Worm (Caenorhabditis elegans) whole organism, young adult: ENCODE results near the gene deb-1.

Experiments used
- B0019.2 ChIP-seq: fragments of 200-800 bp; sonication (Bioruptor generic); conservative IDR thresholded peaks from 2 replicates; pipeline ENCODE4 v1.3.6; 2022; ENCODE audit warnings: missing genetic modification reagents, missing genetic modification characterization, missing compliant biosample characterization
- F22D6.2 ChIP-seq: sonication (generic microtip); optimal IDR thresholded peaks from 2 replicates; lab custom pipeline; 2016; ENCODE audit warnings: mild to moderate bottlenecking, missing genetic modification characterization, missing compliant biosample characterization
- F57A8.1 ChIP-seq: fragments of 200-800 bp; sonication (Bioruptor generic); optimal IDR thresholded peaks from 2 replicates; lab custom pipeline; 2018; ENCODE audit warnings: mild to moderate bottlenecking, missing genetic modification characterization, moderate library complexity, missing compliant biosample characterization
- K11D2.4 ChIP-seq: fragments of 200-800 bp; sonication (Bioruptor generic); IDR thresholded peaks from 2 replicates; pipeline ENCODE4 v1.3.6; 2022; ENCODE audit warnings: missing genetic modification reagents, missing genetic modification characterization, missing compliant biosample characterization
- Y56A3A.18 ChIP-seq: fragments of 200-800 bp; sonication (Bioruptor generic); IDR thresholded peaks from 2 replicates; pipeline ENCODE4 v1.3.6; 2022; ENCODE audit warnings: missing genetic modification reagents, missing genetic modification characterization, missing compliant biosample characterization
- Y79H2A.3 ChIP-seq: fragments of 200-800 bp; sonication (Bioruptor generic); conservative IDR thresholded peaks from 2 replicates; pipeline ENCODE4 v1.3.6; 2022; ENCODE audit warnings: missing genetic modification reagents, missing genetic modification characterization, missing compliant biosample characterization
- Y95B8A.8 ChIP-seq: fragments of 200-800 bp; sonication (Bioruptor generic); IDR thresholded peaks from 2 replicates; pipeline ENCODE4 v1.3.6; 2022; ENCODE audit warnings: missing genetic modification reagents, missing genetic modification characterization, missing compliant biosample characterization
- ZK185.1 ChIP-seq: sonication (generic microtip); optimal IDR thresholded peaks from 2 replicates; lab custom pipeline; 2016; ENCODE audit warnings: mild to moderate bottlenecking, missing genetic modification characterization, missing compliant biosample characterization; ENCODE audit not compliant: poor library complexity, severe bottlenecking
- akir-1 ChIP-seq: fragments of 200-800 bp; sonication (Bioruptor generic); optimal IDR thresholded peaks from 2 replicates; lab custom pipeline; 2018; ENCODE audit warnings: mild to moderate bottlenecking, missing genetic modification characterization, moderate library complexity, missing compliant biosample characterization
- ama-1 ChIP-seq, 3 experiments: fragments of 150-350 bp in 1 of 3; sonication (generic microtip) in 2 of 3; optimal IDR thresholded peaks; 2 replicates each; lab custom pipeline; 2014 to 2018; ENCODE audit warnings: missing biosample characterization in 2 of 3, missing genetic modification characterization in 2 of 3, missing genetic modification reagents in 2 of 3
- aptf-2 ChIP-seq: fragments of 200-800 bp; sonication (Bioruptor generic); conservative IDR thresholded peaks from 2 replicates; pipeline ENCODE4 v1.3.6; 2022; ENCODE audit warnings: missing genetic modification reagents, missing genetic modification characterization, missing compliant biosample characterization
- aptf-3 ChIP-seq: fragments of 200-800 bp; sonication (Bioruptor generic); IDR thresholded peaks from 2 replicates; pipeline ENCODE4 v1.3.6; 2022; ENCODE audit warnings: missing genetic modification characterization, missing compliant biosample characterization
- atf-7 ChIP-seq: sonication (generic microtip); optimal IDR thresholded peaks from 2 replicates; lab custom pipeline; 2017; ENCODE audit warnings: mild to moderate bottlenecking, missing genetic modification characterization, missing compliant biosample characterization
- attf-3 ChIP-seq: fragments of 200-800 bp; sonication (Bioruptor generic); conservative IDR thresholded peaks from 2 replicates; pipeline ENCODE4 v1.3.6; 2022; ENCODE audit warnings: missing genetic modification reagents, missing genetic modification characterization, missing compliant biosample characterization
- bed-1 ChIP-seq: fragments of 200-800 bp; sonication (Bioruptor generic); IDR thresholded peaks from 2 replicates; pipeline ENCODE4 v1.3.6; 2022; ENCODE audit warnings: missing genetic modification reagents, missing genetic modification characterization, missing compliant biosample characterization
- bed-2 ChIP-seq: fragments of 200-800 bp; sonication (Bioruptor generic); IDR thresholded peaks from 2 replicates; pipeline ENCODE4 v1.3.6; 2022; ENCODE audit warnings: missing genetic modification reagents, missing genetic modification characterization, missing compliant biosample characterization
- cebp-2 ChIP-seq: fragments of 200-800 bp; sonication (Bioruptor generic); IDR thresholded peaks from 2 replicates; pipeline ENCODE4 v1.3.6; 2022; ENCODE audit warnings: missing genetic modification characterization, missing compliant biosample characterization
- ceh-91 ChIP-seq: fragments of 200-800 bp; sonication (Bioruptor generic); IDR thresholded peaks from 2 replicates; pipeline ENCODE4 v1.3.6; 2022; ENCODE audit warnings: missing genetic modification reagents, missing genetic modification characterization, missing compliant biosample characterization
- chd-7 ChIP-seq: sonication (generic microtip); optimal IDR thresholded peaks from 2 replicates; lab custom pipeline; 2016; ENCODE audit warnings: mild to moderate bottlenecking, missing genetic modification characterization, moderate library complexity, missing compliant biosample characterization
- dox-1 ChIP-seq: fragments of 200-800 bp; sonication (Bioruptor generic); IDR thresholded peaks from 2 replicates; pipeline ENCODE4 v1.3.6; 2022; ENCODE audit warnings: missing genetic modification reagents, missing genetic modification characterization, missing compliant biosample characterization
- dpff-1 ChIP-seq: sonication (generic microtip); optimal IDR thresholded peaks from 2 replicates; lab custom pipeline; 2017; ENCODE audit warnings: mild to moderate bottlenecking, missing genetic modification characterization, missing compliant biosample characterization
- dpl-1 ChIP-seq: fragments of 150-350 bp; optimal IDR thresholded peaks from 2 replicates; lab custom pipeline; 2014; ENCODE audit warnings: missing biosample characterization, missing genetic modification reagents, missing genetic modification characterization
- egl-44 ChIP-seq: fragments of 200-800 bp; sonication (Bioruptor generic); IDR thresholded peaks from 2 replicates; pipeline ENCODE4 v1.3.6; 2022; ENCODE audit warnings: missing genetic modification reagents, missing genetic modification characterization, missing compliant biosample characterization
- ekl-4 ChIP-seq: fragments of 200-800 bp; sonication (Bioruptor generic); IDR thresholded peaks from 2 replicates; pipeline ENCODE4 v1.3.6; 2022; ENCODE audit warnings: missing genetic modification reagents, missing genetic modification characterization, missing compliant biosample characterization
- hsf-1 ChIP-seq: fragments of 200-800 bp; sonication (Bioruptor generic); IDR thresholded peaks from 2 replicates; pipeline ENCODE4 v1.3.6; 2022; ENCODE audit warnings: missing genetic modification reagents, missing genetic modification characterization, missing compliant biosample characterization
- let-526 ChIP-seq: fragments of 200-800 bp; sonication (Bioruptor generic); IDR thresholded peaks from 2 replicates; pipeline ENCODE4 v1.3.6; 2022; ENCODE audit warnings: missing genetic modification reagents, missing genetic modification characterization, missing compliant biosample characterization
- lin-40 ChIP-seq: sonication (generic microtip); optimal IDR thresholded peaks from 2 replicates; lab custom pipeline; 2016; ENCODE audit warnings: missing genetic modification characterization, mild to moderate bottlenecking, missing compliant biosample characterization, missing genotype, missing genetic modification reagents
- lin-54 ChIP-seq: fragments of 200-800 bp; sonication (Bioruptor generic); optimal IDR thresholded peaks from 2 replicates; lab custom pipeline; 2018; ENCODE audit warnings: mild to moderate bottlenecking, missing genetic modification characterization, missing compliant biosample characterization
- lsy-27 ChIP-seq: sonication (generic microtip); optimal IDR thresholded peaks from 2 replicates; lab custom pipeline; 2017; ENCODE audit warnings: missing genetic modification characterization, mild to moderate bottlenecking, missing compliant biosample characterization, antibody characterized with exemption, missing genotype, borderline replicate concordance; ENCODE audit not compliant: insufficient read depth
- mcd-1 ChIP-seq: fragments of 200-800 bp; sonication (Bioruptor generic); IDR thresholded peaks from 2 replicates; pipeline ENCODE4 v1.3.6; 2022; ENCODE audit warnings: missing genetic modification reagents, missing genetic modification characterization, missing compliant biosample characterization
- mel-28 ChIP-seq: sonication (generic microtip); optimal IDR thresholded peaks from 2 replicates; lab custom pipeline; 2016; ENCODE audit warnings: borderline replicate concordance, mild to moderate bottlenecking, missing genetic modification characterization, missing compliant biosample characterization
- nfya-2 ChIP-seq: fragments of 200-800 bp; sonication (Bioruptor generic); IDR thresholded peaks from 2 replicates; pipeline ENCODE4 v1.3.6; 2022; ENCODE audit warnings: missing genetic modification reagents, missing genetic modification characterization, missing compliant biosample characterization
- nhr-27 ChIP-seq: fragments of 200-800 bp; sonication (Bioruptor generic); optimal IDR thresholded peaks from 2 replicates; lab custom pipeline; 2018; ENCODE audit warnings: mild to moderate bottlenecking, missing genetic modification characterization, moderate library complexity, missing compliant biosample characterization
- nhr-80 ChIP-seq: sonication (generic microtip); optimal IDR thresholded peaks from 2 replicates; lab custom pipeline; 2016; ENCODE audit warnings: missing genetic modification characterization, missing compliant biosample characterization
- nhr-90 ChIP-seq: sonication (generic microtip); optimal IDR thresholded peaks from 2 replicates; lab custom pipeline; 2016; ENCODE audit warnings: missing genotype, mild to moderate bottlenecking, missing genetic modification characterization, missing compliant biosample characterization
- pha-4 ChIP-seq: fragments of 150-350 bp; sonication (generic microtip); optimal IDR thresholded peaks from 2 replicates; lab custom pipeline; 2014; ENCODE audit warnings: missing biosample characterization, missing genetic modification reagents, missing genetic modification characterization
- sea-2 ChIP-seq: fragments of 200-800 bp; sonication (Bioruptor generic); IDR thresholded peaks from 2 replicates; pipeline ENCODE4 v1.3.6; 2022; ENCODE audit warnings: missing genetic modification characterization, missing compliant biosample characterization
- sptf-2 ChIP-seq: fragments of 200-800 bp; sonication (Bioruptor generic); optimal IDR thresholded peaks from 2 replicates; lab custom pipeline; 2018; ENCODE audit warnings: mild to moderate bottlenecking, missing genetic modification characterization, missing compliant biosample characterization
- tbp1 ChIP-seq: fragments of 200-800 bp; sonication (Bioruptor generic); optimal IDR thresholded peaks from 2 replicates; lab custom pipeline; 2018; ENCODE audit warnings: mild to moderate bottlenecking, missing genetic modification characterization, missing compliant biosample characterization
- tlf-1 ChIP-seq: fragments of 200-800 bp; sonication (Bioruptor generic); optimal IDR thresholded peaks from 2 replicates; lab custom pipeline; 2018; ENCODE audit warnings: mild to moderate bottlenecking, missing genetic modification characterization, missing compliant biosample characterization
- unc-62 ChIP-seq: fragments of 150-350 bp; optimal IDR thresholded peaks from 2 replicates; lab custom pipeline; 2014; ENCODE audit warnings: missing biosample characterization, missing genetic modification reagents, missing genetic modification characterization
- zim-3 ChIP-seq: sonication (generic microtip); optimal IDR thresholded peaks from 2 replicates; lab custom pipeline; 2017; ENCODE audit warnings: mild to moderate bottlenecking, missing genetic modification characterization, moderate library complexity, missing compliant biosample characterization
- ztf-26 ChIP-seq: sonication (generic microtip); optimal IDR thresholded peaks from 2 replicates; lab custom pipeline; 2017; ENCODE audit warnings: missing genetic modification characterization, missing compliant biosample characterization

The deb-1 gene

ce11 chrIV:7049672-7050206 is 44.3 kb downstream of the deb-1 start, which contains the start of gene nhr-105 (continued):
- TF ChIP-seq lin-40 (tag; lab: Kevin White, UChicago) (peak; percentile 59), let-526 (no peak), zim-3 (tag; lab: Kevin White, UChicago) (no peak), nhr-80 (tag; lab: Kevin White, UChicago) (peak; percentile 41), dox-1 (GFP tag; lab: Robert Waterston, UW) (0 out of 2 replicates have a peak, but pooled peaks have one; percentile 27), tlf-1 (GFP tag; lab: Kevin White, UChicago) (peak; percentile 10), attf-3 (GFP tag; lab: Robert Waterston, UW) (no peak)
- TF ChIP-seq, all 124 proteins: peak for 23

- TF ChIP-seq Y79H2A.3 (GFP tag; lab: Robert Waterston, UW) (no peak), B0019.2 (no peak), hsf-1 (GFP tag; lab: Robert Waterston, UW) (peak; percentile 65), tlf-1 (GFP tag; lab: Kevin White, UChicago) (no peak), sptf-2 (no peak), ama-1 (optimal IDR thresholded peaks at IDR 0.05; lab: Kevin White, UChicago) (peak; percentile 43), ama-1 (GFP tag; optimal IDR thresholded peaks at IDR 0.05; lab: Kevin White, UChicago) (no peak), unc-62 (GFP tag; lab: Kevin White, UChicago) (peak; percentile 3), ztf-26 (tag; lab: Kevin White, UChicago) (no peak), sea-2 (no peak), lin-40 (tag; lab: Kevin White, UChicago) (peak; percentile 12), ZK185.1 (tag; lab: Kevin White, UChicago) (peak; percentile 17), nfya-2 (GFP tag; lab: Robert Waterston, UW) (no peak), bed-2 (no peak), nhr-27 (tag; lab: Kevin White, UChicago) (no peak), lsy-27 (tag; lab: Kevin White, UChicago) (no peak), pha-4 (tag; lab: Kevin White, UChicago) (peak; percentile 67), aptf-2 (GFP tag; lab: Robert Waterston, UW) (no peak), Y95B8A.8 (no peak)
Measured at ce11 chrIV:7048637-7049245, 45.3 kb downstream of the deb-1 start.

- TF ChIP-seq F22D6.2 (peak; percentile 40), chd-7 (tag; lab: Kevin White, UChicago) (peak; percentile 83), bed-1 (GFP tag; lab: Robert Waterston, UW) (no peak), egl-44 (0 out of 2 replicates have a peak, but pooled peaks have one; percentile 8), dpff-1 (tag; lab: Kevin White, UChicago) (no peak), cebp-2 (GFP tag; lab: Robert Waterston, UW) (no peak), atf-7 (tag; lab: Kevin White, UChicago) (peak; percentile 54), ztf-26 (tag; lab: Kevin White, UChicago) (peak; percentile 62), akir-1 (GFP tag; lab: Kevin White, UChicago) (no peak), unc-62 (GFP tag; lab: Kevin White, UChicago) (no peak), ZK185.1 (tag; lab: Kevin White, UChicago) (peak; percentile 70), ceh-91 (GFP tag; lab: Robert Waterston, UW) (no peak), dpl-1 (no peak), ekl-4 (GFP tag; lab: Robert Waterston, UW) (no peak), mel-28 (no peak), F57A8.1 (GFP tag; lab: Kevin White, UChicago) (no peak), B0019.2 (no peak), aptf-3 (no peak), lin-54 (GFP tag; lab: Kevin White, UChicago) (peak; percentile 39), Y56A3A.18 (GFP tag; lab: Robert Waterston, UW) (0 out of 2 replicates have a peak, but pooled peaks have one; percentile 24), tbp1 (GFP tag; lab: Kevin White, UChicago) (peak; percentile 40), nhr-90 (tag; lab: Kevin White, UChicago) (peak; percentile 5), nhr-80 (tag; lab: Kevin White, UChicago) (peak; percentile 84), K11D2.4 (GFP tag; lab: Robert Waterston, UW) (peak; percentile 39; the same call in 1 of the 2 replicates), mcd-1 (GFP tag; lab: Robert Waterston, UW) (no peak)
Measured at ce11 chrIV:7047762-7048178, 46.3 kb downstream of the deb-1 start.
